Worm (Caenorhabditis elegans): Measurements from ENCODE around the gene max-2.
A peak's percentile ranks its signal among the peaks of the same experiment; 100 is the strongest.

The max-2 gene

DNA sequence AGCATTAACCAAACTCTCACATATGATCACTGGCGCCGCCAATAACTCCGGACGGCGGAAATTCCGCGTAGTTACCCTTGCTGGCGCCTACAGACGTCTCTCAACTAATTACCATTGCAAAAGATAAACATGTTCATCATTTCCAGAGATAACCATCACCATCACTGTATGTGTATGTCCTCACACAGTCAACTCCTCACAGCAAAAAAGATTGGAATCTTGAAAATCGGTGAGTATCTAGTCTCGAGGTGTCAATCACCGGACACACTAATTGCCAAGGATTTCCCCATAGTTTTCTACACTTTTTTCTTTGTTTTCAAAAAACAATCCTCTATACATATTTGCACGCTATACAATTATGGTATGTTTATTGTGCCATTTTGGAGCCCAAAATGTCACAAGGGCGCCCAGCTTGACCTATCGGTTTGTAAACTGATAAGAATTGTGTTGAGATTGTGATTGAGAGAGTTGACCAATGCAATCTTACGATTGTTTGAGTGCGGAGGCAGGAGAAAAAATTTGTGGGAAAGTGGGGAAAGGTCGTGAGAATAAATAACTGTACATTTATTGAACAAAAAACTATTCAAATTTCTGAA is 43.6 kb downstream of the max-2 start:
- TF ChIP-seq lsy-12 (tag; optimal IDR thresholded peaks at IDR 0.05) (no peak), zag-1 (tag; optimal IDR thresholded peaks at IDR 0.05) (no peak), nhr-25 (tag; optimal IDR thresholded peaks at IDR 0.05) (peak; percentile 14), pha-4 (tag; optimal IDR thresholded peaks at IDR 0.05) (peak; percentile 48), elt-1 (tag; optimal IDR thresholded peaks at IDR 0.05) (peak; percentile 92), elt-2 (tag; optimal IDR thresholded peaks at IDR 0.05) (peak; percentile 53), unc-62 (GFP tag; optimal IDR thresholded peaks at IDR 0.05) (peak; percentile 17)

DNA sequence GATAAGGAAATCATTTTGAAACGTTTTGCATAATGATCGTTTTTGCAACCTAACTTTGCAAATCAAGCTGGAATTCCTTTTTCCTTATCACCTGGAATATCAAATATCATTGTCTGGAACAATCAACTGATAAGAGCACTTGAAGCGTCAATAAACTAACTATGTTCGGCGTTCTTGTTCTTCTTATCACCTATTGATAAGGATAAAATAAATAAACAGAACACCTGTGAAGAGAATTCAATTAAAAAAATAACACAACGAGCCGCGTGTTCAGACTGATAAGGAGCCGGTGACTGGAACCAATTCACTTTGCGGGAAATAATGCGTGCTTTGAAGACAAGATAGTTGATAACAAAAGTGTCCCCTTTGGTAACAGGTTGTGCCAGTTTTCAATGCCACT is 45.4 kb downstream of the max-2 start, which contains the start of gene cyd-1:
cyd-1 (plus strand) TSS at position 380 of the 400 bp plus-strand sequence.
- TF ChIP-seq egl-5 (tag; optimal IDR thresholded peaks at IDR 0.05): no peak
- peak; percentile 26 for TF ChIP-seq jun-1 (tag; optimal IDR thresholded peaks at IDR 0.05)
- TF ChIP-seq elt-2 (tag; optimal IDR thresholded peaks at IDR 0.05): peak; percentile 100
- no peak for TF ChIP-seq aly-2 (tag; optimal IDR thresholded peaks at IDR 0.05)
- no peak for TF ChIP-seq ZK546.5 (tag; optimal IDR thresholded peaks at IDR 0.05)
- no peak for TF ChIP-seq zag-1 (tag; optimal IDR thresholded peaks at IDR 0.05)
- no peak for TF ChIP-seq nhr-25 (tag; optimal IDR thresholded peaks at IDR 0.05)
- TF ChIP-seq pha-4 (tag; optimal IDR thresholded peaks at IDR 0.05): peak; percentile 91
- peak; percentile 85 for TF ChIP-seq pqm-1 (tag; optimal IDR thresholded peaks at IDR 0.05)

DNA sequence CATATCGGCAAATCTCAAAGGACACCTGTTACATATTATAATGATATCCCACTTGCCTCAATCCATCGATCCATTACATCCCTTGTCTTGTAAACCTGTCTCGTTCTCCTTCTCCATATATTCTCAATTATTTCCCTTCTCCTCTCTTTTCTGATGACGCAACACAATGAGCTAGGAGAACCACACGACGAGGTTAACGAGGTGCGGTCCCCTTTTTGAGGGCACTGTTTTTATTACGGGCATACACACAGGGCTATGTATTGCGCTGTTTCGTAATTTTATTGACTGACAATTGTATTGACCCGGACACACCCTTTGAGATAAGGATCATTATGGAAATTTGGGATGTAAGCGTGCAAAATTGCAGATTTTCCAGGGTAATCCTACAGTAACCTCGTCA is 47.0 kb downstream of the max-2 start:
- TF ChIP-seq zag-1 (tag; optimal IDR thresholded peaks at IDR 0.05) (no peak), pha-4 (tag; optimal IDR thresholded peaks at IDR 0.05) (no peak), unc-39 (tag; optimal IDR thresholded peaks at IDR 0.05) (no peak), ceh-9 (tag; optimal IDR thresholded peaks at IDR 0.05) (no peak), nhr-11 (tag; optimal IDR thresholded peaks at IDR 0.05) (no peak), unc-62 (GFP tag; optimal IDR thresholded peaks at IDR 0.05) (no peak), hmg-11 (tag; optimal IDR thresholded peaks at IDR 0.05) (no peak), eor-1 (tag; optimal IDR thresholded peaks at IDR 0.05) (no peak), nhr-23 (tag; optimal IDR thresholded peaks at IDR 0.05) (no peak), daf-12 (tag; optimal IDR thresholded peaks at IDR 0.05) (no peak), ceh-28 (tag; optimal IDR thresholded peaks at IDR 0.05) (no peak), ZK546.5 (tag; optimal IDR thresholded peaks at IDR 0.05) (no peak), nhr-12 (tag; optimal IDR thresholded peaks at IDR 0.05) (no peak), nhr-237 (tag; optimal IDR thresholded peaks at IDR 0.05) (no peak), R02D3.7 (tag; optimal IDR thresholded peaks at IDR 0.05) (no peak), snpc-4 (tag; optimal IDR thresholded peaks at IDR 0.05) (no peak), ztf-4 (tag; optimal IDR thresholded peaks at IDR 0.05) (no peak)

DNA sequence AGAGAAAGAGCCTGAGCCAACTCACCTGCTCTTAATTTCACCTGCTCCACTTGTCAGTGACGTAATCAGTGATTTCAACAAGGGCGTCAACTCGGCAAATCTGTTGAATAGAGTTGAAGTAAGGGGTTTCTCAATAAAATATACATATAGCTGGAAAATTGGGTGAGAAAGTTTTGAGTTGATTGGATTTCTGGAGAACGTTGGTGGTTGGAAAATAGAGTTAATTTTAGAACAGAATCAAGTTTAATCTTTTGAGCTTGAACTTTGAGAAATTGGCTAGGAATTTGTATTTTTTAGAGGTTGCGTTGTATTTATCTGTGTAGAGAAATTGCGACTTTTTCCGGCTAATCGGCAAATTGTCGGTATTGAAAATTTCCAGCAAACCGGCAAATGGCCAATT is 56.0 kb downstream of the max-2 start, which contains the start of gene Y38F1A.4:
Y38F1A.4 (minus strand) TSS at position 101 of the 400 bp plus-strand sequence.
- TF ChIP-seq ztf-4 (tag; optimal IDR thresholded peaks at IDR 0.05) (no peak), nhr-25 (tag; optimal IDR thresholded peaks at IDR 0.05) (no peak), zag-1 (tag; optimal IDR thresholded peaks at IDR 0.05) (no peak), ceh-28 (tag; optimal IDR thresholded peaks at IDR 0.05) (no peak), eor-1 (tag; optimal IDR thresholded peaks at IDR 0.05) (no peak), mdl-1 (tag; optimal IDR thresholded peaks at IDR 0.05) (no peak), ceh-82 (tag; optimal IDR thresholded peaks at IDR 0.05) (no peak), pqm-1 (tag; optimal IDR thresholded peaks at IDR 0.05) (no peak), nhr-237 (tag; optimal IDR thresholded peaks at IDR 0.05) (no peak)

DNA sequence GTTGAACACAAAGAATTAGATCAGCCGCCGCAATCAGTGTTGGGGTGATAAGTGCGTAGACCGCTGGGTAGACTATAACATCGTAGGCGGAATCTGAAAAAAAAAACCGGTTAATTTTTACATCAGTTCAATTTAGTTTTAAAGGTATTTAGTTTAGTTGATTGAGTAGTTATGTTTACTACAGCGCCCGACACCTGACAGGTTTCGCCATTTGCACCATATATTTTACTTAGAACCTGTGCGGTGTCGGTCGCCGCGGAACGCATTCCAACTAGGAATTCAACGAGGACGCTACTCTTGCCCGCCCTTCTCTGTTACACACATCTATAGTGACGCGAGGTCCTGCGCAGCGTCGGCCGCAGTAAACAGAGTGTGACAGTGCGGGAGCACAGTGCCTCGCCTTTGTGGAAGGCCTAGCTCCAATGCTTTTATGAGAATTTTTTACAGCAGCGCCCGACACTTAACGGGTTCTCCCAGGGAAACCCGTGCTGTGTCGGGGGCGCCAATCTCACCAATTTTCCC is 57.1 kb downstream of the max-2 start:
- no peak for TF ChIP-seq mml-1 (tag; optimal IDR thresholded peaks at IDR 0.05)
- no peak for TF ChIP-seq R02D3.7 (tag; optimal IDR thresholded peaks at IDR 0.05)
- no peak for TF ChIP-seq hmg-11 (tag; optimal IDR thresholded peaks at IDR 0.05)

DNA sequence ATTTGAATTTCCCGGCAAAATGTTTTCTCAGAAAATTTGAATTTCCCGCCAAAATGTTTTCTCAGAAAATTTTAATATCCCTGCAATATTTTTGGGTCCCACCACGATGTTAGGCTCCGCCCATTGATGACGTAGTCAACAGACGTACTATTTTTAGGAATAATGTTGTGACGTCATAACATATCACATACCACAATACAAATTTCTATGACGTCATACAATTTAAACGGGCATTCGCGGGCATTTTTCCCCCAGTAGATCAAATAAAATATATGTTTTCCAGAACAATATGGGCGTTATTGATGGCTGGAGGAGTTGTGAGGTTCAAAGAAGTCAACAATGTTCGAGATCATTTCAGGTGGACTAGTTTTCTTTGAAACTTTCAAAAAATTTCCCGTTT is 59.4 kb downstream of the max-2 start:
- TF ChIP-seq hmg-11 (tag; optimal IDR thresholded peaks at IDR 0.05): no peak
- TF ChIP-seq egl-27 (tag; optimal IDR thresholded peaks at IDR 0.05): no peak
- no peak for TF ChIP-seq zag-1 (tag; optimal IDR thresholded peaks at IDR 0.05)
- TF ChIP-seq ceh-16 (tag; optimal IDR thresholded peaks at IDR 0.05): no peak
- no peak for TF ChIP-seq elt-3 (tag; optimal IDR thresholded peaks at IDR 0.05)
